Worm (Caenorhabditis elegans): ENCODE results near the gene ZK813.7.

ZK813.7 gene

ce11 chrX:3467958-3468357 is 23.3 kb downstream of the ZK813.7 start:
- no peak for TF ChIP-seq dmd-4 (tag; optimal IDR thresholded peaks at IDR 0.05; ENCODE audit: borderline replicate concordance)
- peak; percentile 19 for TF ChIP-seq ceh-9 (tag; optimal IDR thresholded peaks at IDR 0.05)

DNA sequence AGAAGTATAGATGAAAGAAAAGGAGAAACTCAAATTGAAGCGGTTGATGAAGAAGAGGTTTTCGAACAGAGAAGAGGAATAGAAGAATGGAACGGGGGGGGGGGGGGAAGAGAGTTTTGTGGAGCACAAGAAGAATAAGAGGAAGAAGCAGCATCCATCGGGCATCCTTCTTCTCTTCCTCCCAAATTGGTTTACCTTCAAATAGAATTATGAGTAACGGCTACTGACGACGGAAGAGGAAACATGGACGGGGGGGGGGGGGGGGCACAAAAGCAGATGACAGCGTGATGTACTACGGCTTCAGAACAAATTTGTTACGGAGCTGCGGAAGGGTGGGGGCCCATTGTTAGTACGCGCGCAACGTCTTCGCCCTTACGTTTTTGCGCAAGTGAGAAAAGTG is 24.7 kb downstream of the ZK813.7 start:
- TF ChIP-seq pros-1 (tag; optimal IDR thresholded peaks at IDR 0.05), result no peak
- TF ChIP-seq ceh-19 (GFP tag; optimal IDR thresholded peaks at IDR 0.05), result peak; percentile 47
- peak; percentile 92 for TF ChIP-seq unc-42 (tag; optimal IDR thresholded peaks at IDR 0.05)
- TF ChIP-seq ceh-18 (tag; optimal IDR thresholded peaks at IDR 0.05), result no peak

DNA sequence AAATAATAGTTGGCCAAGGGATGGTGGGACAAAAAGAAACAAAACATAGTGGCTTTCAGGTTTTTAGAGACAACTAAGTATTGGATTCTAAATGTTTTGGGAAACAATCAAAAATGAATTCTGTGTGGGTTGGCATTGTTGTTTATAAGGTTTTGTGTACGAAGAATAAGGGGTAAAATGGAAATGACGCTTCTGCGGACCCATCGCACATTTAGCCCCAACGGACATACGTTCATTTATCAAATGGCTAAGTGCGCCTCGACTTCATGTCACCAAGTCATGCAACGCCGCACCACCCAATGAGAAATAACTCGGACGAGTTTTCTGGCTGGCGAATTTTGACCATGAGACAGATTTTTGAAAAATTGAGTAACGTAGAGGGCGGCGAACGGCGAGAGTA is 25.7 kb downstream of the ZK813.7 start:
- TF ChIP-seq K09A11.1 (tag; optimal IDR thresholded peaks at IDR 0.05; ENCODE audit: insufficient read depth), result no peak
- TF ChIP-seq eyg-1 (tag; optimal IDR thresholded peaks at IDR 0.05), result no peak
- no peak for TF ChIP-seq F13H6.1 (tag; optimal IDR thresholded peaks at IDR 0.05)
- no peak for TF ChIP-seq syd-9 (tag; optimal IDR thresholded peaks at IDR 0.05)
- no peak for TF ChIP-seq C38D4.7 (GFP tag; optimal IDR thresholded peaks at IDR 0.05)
- TF ChIP-seq Y22D7AL.16 (tag; optimal IDR thresholded peaks at IDR 0.05), result no peak
- no peak for TF ChIP-seq tbx-2 (tag; optimal IDR thresholded peaks at IDR 0.05)
- TF ChIP-seq ceh-22 (tag; optimal IDR thresholded peaks at IDR 0.05), result no peak
- TF ChIP-seq odd-2 (tag; optimal IDR thresholded peaks at IDR 0.05), result no peak
- no peak for TF ChIP-seq ahr-1 (tag; optimal IDR thresholded peaks at IDR 0.05)
- no peak for TF ChIP-seq elt-4 (tag; optimal IDR thresholded peaks at IDR 0.05)
- no peak for TF ChIP-seq lim-6 (tag; optimal IDR thresholded peaks at IDR 0.05)

ce11 chrX:3472226-3472625 is 27.6 kb downstream of the ZK813.7 start:
- TF ChIP-seq syd-9 (tag; optimal IDR thresholded peaks at IDR 0.05) (peak; percentile 69), dmd-4 (tag; optimal IDR thresholded peaks at IDR 0.05; ENCODE audit: borderline replicate concordance) (no peak), ceh-22 (tag; optimal IDR thresholded peaks at IDR 0.05) (no peak), ceh-34 (tag; optimal IDR thresholded peaks at IDR 0.05) (peak; percentile 48), ceh-24 (tag; optimal IDR thresholded peaks at IDR 0.05) (no peak), pat-9 (tag; optimal IDR thresholded peaks at IDR 0.05) (no peak), K09A11.1 (tag; optimal IDR thresholded peaks at IDR 0.05; ENCODE audit: insufficient read depth) (no peak), npax-4 (tag; optimal IDR thresholded peaks at IDR 0.05) (no peak), ama-1 (optimal IDR thresholded peaks at IDR 0.05) (no peak), nhr-11 (tag; optimal IDR thresholded peaks at IDR 0.05) (no peak), madf-2 (tag; optimal IDR thresholded peaks at IDR 0.05) (no peak), hlh-8 (tag; optimal IDR thresholded peaks at IDR 0.05) (no peak), zip-5 (tag; optimal IDR thresholded peaks at IDR 0.05) (no peak), ttx-3 (tag; optimal IDR thresholded peaks at IDR 0.05) (no peak), ceh-14 (tag; optimal IDR thresholded peaks at IDR 0.05) (no peak), ceh-19 (GFP tag; optimal IDR thresholded peaks at IDR 0.05) (no peak), hlh-30 (tag; optimal IDR thresholded peaks at IDR 0.05; ENCODE audit: insufficient read depth) (no peak), fax-1 (tag; optimal IDR thresholded peaks at IDR 0.05) (no peak), pax-1 (tag; optimal IDR thresholded peaks at IDR 0.05) (no peak), fkh-6 (tag; optimal IDR thresholded peaks at IDR 0.05) (no peak), ceh-31 (tag; optimal IDR thresholded peaks at IDR 0.05) (peak; percentile 80), pha-2 (tag; optimal IDR thresholded peaks at IDR 0.05) (peak; percentile 48), mec-3 (tag; optimal IDR thresholded peaks at IDR 0.05; ENCODE audit: borderline replicate concordance) (no peak), odd-2 (tag; optimal IDR thresholded peaks at IDR 0.05) (no peak), fkh-10 (GFP tag; optimal IDR thresholded peaks at IDR 0.05) (no peak), Y22D7AL.16 (tag; optimal IDR thresholded peaks at IDR 0.05) (no peak), ceh-18 (tag; optimal IDR thresholded peaks at IDR 0.05) (peak; percentile 30), ets-4 (tag; optimal IDR thresholded peaks at IDR 0.05) (no peak), ref-2 (tag; optimal IDR thresholded peaks at IDR 0.05) (peak; percentile 83), C08G9.2 (tag; optimal IDR thresholded peaks at IDR 0.05) (no peak), eyg-1 (tag; optimal IDR thresholded peaks at IDR 0.05) (peak; percentile 25), hlh-6 (tag; optimal IDR thresholded peaks at IDR 0.05) (peak; percentile 31), che-1 (tag; optimal IDR thresholded peaks at IDR 0.05) (peak; percentile 45), pros-1 (tag; optimal IDR thresholded peaks at IDR 0.05) (peak; percentile 6), ceh-30 (tag; optimal IDR thresholded peaks at IDR 0.05) (no peak), sox-4 (tag; optimal IDR thresholded peaks at IDR 0.05) (no peak), ahr-1 (tag; optimal IDR thresholded peaks at IDR 0.05) (no peak), ceh-9 (tag; optimal IDR thresholded peaks at IDR 0.05) (no peak), tbx-7 (tag; optimal IDR thresholded peaks at IDR 0.05) (no peak), lim-6 (tag; optimal IDR thresholded peaks at IDR 0.05) (no peak), hlh-15 (tag; optimal IDR thresholded peaks at IDR 0.05) (no peak), elt-4 (tag; optimal IDR thresholded peaks at IDR 0.05) (no peak)

Data from whole organism, late embryonic.